Fruit fly (Drosophila melanogaster) whole organism, embryonic: Measurements from ENCODE around the gene CG13049.

Source experiments
- CG10366 ChIP-seq: fragments of 200-800 bp; sonication (Bioruptor generic); IDR thresholded peaks from 2 replicates; pipeline ENCODE4 v1.3.6; 2022; ENCODE audit warnings: missing biosample characterization, missing genetic modification characterization
- CG11093 ChIP-seq: fragments of 200-800 bp; sonication (Bioruptor generic); IDR thresholded peaks from 3 replicates; pipeline ENCODE4 v1.3.6; 2022; ENCODE audit warnings: missing biosample characterization, missing genetic modification characterization
- CG11723 ChIP-seq: fragments of 200-800 bp; sonication (Bioruptor generic); optimal IDR thresholded peaks from 2 replicates; lab custom pipeline; 2017; ENCODE audit warnings: missing biosample characterization, mild to moderate bottlenecking, missing genetic modification characterization
- CG1647 ChIP-seq: fragments of 200-800 bp; sonication (Bioruptor generic); optimal IDR thresholded peaks from 3 replicates; lab custom pipeline; 2016; ENCODE audit warnings: missing biosample characterization, missing genetic modification characterization
- CG16813 ChIP-seq: fragments of 200-800 bp; sonication (Bioruptor generic); IDR thresholded peaks from 3 replicates; pipeline ENCODE4 v1.3.6; 2022; ENCODE audit warnings: missing biosample characterization, missing genetic modification characterization; ENCODE audit not compliant: partially characterized antibody
- CG18476 ChIP-seq: fragments of 200-800 bp; sonication (Bioruptor generic); optimal IDR thresholded peaks from 2 replicates; lab custom pipeline; 2016; ENCODE audit warnings: missing biosample characterization, mild to moderate bottlenecking, missing genetic modification characterization
- CG2889 ChIP-seq: fragments of 200-800 bp; sonication (Bioruptor generic); IDR thresholded peaks from 3 replicates; pipeline ENCODE4 v1.3.6; 2022; ENCODE audit warnings: missing biosample characterization, missing genetic modification characterization
- CG31224 ChIP-seq: fragments of 200-800 bp; sonication (Bioruptor generic); IDR thresholded peaks from 2 replicates; pipeline ENCODE4 v1.3.6; 2022; ENCODE audit warnings: missing biosample characterization, missing genetic modification characterization
- CG4328 ChIP-seq: fragments of 200-800 bp; sonication (Bioruptor generic); optimal IDR thresholded peaks from 3 replicates; lab custom pipeline; 2017; ENCODE audit warnings: missing biosample characterization, missing genetic modification reagents, missing genetic modification characterization
- CG4360 ChIP-seq: fragments of 200-800 bp; sonication (Bioruptor generic); IDR thresholded peaks from 2 replicates; pipeline ENCODE4 v1.3.6; 2022; ENCODE audit warnings: missing biosample characterization, missing genetic modification characterization
- CG4707 ChIP-seq: fragments of 200-800 bp; sonication (Bioruptor generic); optimal IDR thresholded peaks from 2 replicates; lab custom pipeline; 2018; ENCODE audit warnings: missing biosample characterization, mild to moderate bottlenecking, missing genetic modification characterization, moderate library complexity
- CG6175 ChIP-seq: fragments of 200-800 bp; sonication (Bioruptor generic); IDR thresholded peaks from 3 replicates; pipeline ENCODE4 v1.3.6; 2022; ENCODE audit warnings: missing biosample characterization, missing genetic modification characterization
- CG7357 ChIP-seq: fragments of 200-800 bp; sonication (Bioruptor generic); IDR thresholded peaks from 3 replicates; pipeline ENCODE4 v1.3.6; 2022; ENCODE audit warnings: missing biosample characterization, missing genetic modification characterization
- CG8290 ChIP-seq, 3 experiments: fragments of 200-800 bp; sonication (Bioruptor generic); optimal IDR thresholded peaks; 2 replicates each; lab custom pipeline; 2016 to 2019; ENCODE audit warnings: missing biosample characterization in 3 of 3, missing genetic modification characterization in 3 of 3, mild to moderate bottlenecking in 2 of 3, moderate library complexity in 1 of 3
- CG8388 ChIP-seq: fragments of 200-800 bp; sonication (Bioruptor generic); optimal IDR thresholded peaks from 2 replicates; lab custom pipeline; 2019; ENCODE audit warnings: missing biosample characterization, mild to moderate bottlenecking, missing genetic modification characterization, moderate library complexity
- CG9797 ChIP-seq: fragments of 200-800 bp; sonication (Bioruptor generic); optimal IDR thresholded peaks from 3 replicates; lab custom pipeline; 2018; ENCODE audit warnings: missing biosample characterization, mild to moderate bottlenecking, missing genetic modification characterization
- Dfd ChIP-seq, 2 experiments: fragments of >200 bp; optimal IDR thresholded peaks; 2 replicates each; lab custom pipeline; 2017; ENCODE audit warnings: missing biosample characterization in 2 of 2, missing genetic modification characterization in 2 of 2
- Eip74EF ChIP-seq, 2 experiments: fragments of 200-800 bp in 1 of 2; fragments of >200 bp in 1 of 2; sonication (Bioruptor generic) in 1 of 2; optimal IDR thresholded peaks; 2 replicates each; lab custom pipeline; 2017 to 2019; ENCODE audit warnings: missing biosample characterization in 2 of 2, missing genetic modification characterization in 2 of 2, mild to moderate bottlenecking in 1 of 2, moderate library complexity in 1 of 2
- Fer2 ChIP-seq: fragments of 200-800 bp; sonication (Bioruptor generic); optimal IDR thresholded peaks from 2 replicates; lab custom pipeline; 2018; ENCODE audit warnings: missing biosample characterization, mild to moderate bottlenecking, missing genetic modification characterization, moderate library complexity
- HLH4C ChIP-seq: fragments of 200-800 bp; sonication (Bioruptor generic); IDR thresholded peaks from 3 replicates; pipeline ENCODE4 v1.3.6; 2022; ENCODE audit warnings: missing biosample characterization, missing genetic modification characterization; ENCODE audit not compliant: partially characterized antibody
- Hmx ChIP-seq: fragments of 200-800 bp; sonication (Bioruptor generic); optimal IDR thresholded peaks from 2 replicates; lab custom pipeline; 2016; ENCODE audit warnings: missing biosample characterization, missing genetic modification characterization
- Hr39 ChIP-seq: fragments of >200 bp; optimal IDR thresholded peaks from 2 replicates; lab custom pipeline; 2017
- Lim3 ChIP-seq: fragments of 200-800 bp; sonication (Bioruptor generic); IDR thresholded peaks from 2 replicates; pipeline ENCODE4 v1.3.6; 2022; ENCODE audit warnings: missing biosample characterization, missing genetic modification characterization
- MESR4 ChIP-seq: fragments of 200-800 bp; sonication (Bioruptor generic); optimal IDR thresholded peaks from 2 replicates; lab custom pipeline; 2018; ENCODE audit warnings: missing biosample characterization, mild to moderate bottlenecking, missing genetic modification characterization, moderate library complexity
- MTF-1 ChIP-seq: fragments of 200-800 bp; sonication (Bioruptor generic); optimal IDR thresholded peaks from 2 replicates; lab custom pipeline; 2018; ENCODE audit warnings: missing biosample characterization, mild to moderate bottlenecking, missing genetic modification characterization, borderline replicate concordance
- Myb ChIP-seq: fragments of 200-800 bp; sonication (Bioruptor generic); optimal IDR thresholded peaks from 2 replicates; lab custom pipeline; 2016; ENCODE audit warnings: missing biosample characterization, missing genetic modification characterization
- NK7.1 ChIP-seq: fragments of 200-800 bp; sonication (Bioruptor generic); optimal IDR thresholded peaks from 3 replicates; lab custom pipeline; 2016; ENCODE audit warnings: missing biosample characterization, missing genetic modification characterization
- Nf-YA ChIP-seq: fragments of 200-800 bp; sonication (Bioruptor generic); IDR thresholded peaks from 2 replicates; pipeline ENCODE4 v1.3.6; 2022; ENCODE audit warnings: missing biosample characterization, missing genetic modification characterization
- Sin3A ChIP-seq: fragments of >200 bp; optimal IDR thresholded peaks from 2 replicates; lab custom pipeline; 2018
- Trl ChIP-seq, 3 experiments: fragments of >200 bp in 2 of 3; fragments of 200-800 bp in 1 of 3; sonication (Bioruptor generic) in 1 of 3; optimal IDR thresholded peaks; 2 replicates in 1 of 3; 3 replicates in 2 of 3; lab custom pipeline; 2016 to 2017; ENCODE audit warnings: missing biosample characterization in 1 of 3, missing genetic modification characterization in 1 of 3
- ase ChIP-seq: fragments of 200-800 bp; sonication (Bioruptor generic); IDR thresholded peaks from 3 replicates; pipeline ENCODE4 v1.3.6; 2022; ENCODE audit warnings: missing biosample characterization, missing genetic modification characterization
- chif ChIP-seq, 2 experiments: fragments of 200-800 bp; sonication (Bioruptor generic); optimal IDR thresholded peaks; 3 replicates each; lab custom pipeline; 2016; ENCODE audit warnings: missing biosample characterization in 2 of 2, missing genetic modification characterization in 2 of 2
- dan ChIP-seq: fragments of 200-800 bp; sonication (Bioruptor generic); IDR thresholded peaks from 2 replicates; pipeline ENCODE4 v1.3.6; 2022; ENCODE audit warnings: missing biosample characterization, missing genetic modification characterization
- dysf ChIP-seq: fragments of 200-800 bp; sonication (Bioruptor generic); IDR thresholded peaks from 3 replicates; pipeline ENCODE4 v1.3.6; 2022; ENCODE audit warnings: missing biosample characterization, missing genetic modification characterization
- exex ChIP-seq: fragments of 200-800 bp; sonication (Bioruptor generic); optimal IDR thresholded peaks from 4 replicates; lab custom pipeline; 2018; ENCODE audit warnings: missing biosample characterization, mild to moderate bottlenecking, missing genetic modification characterization, moderate library complexity
- gfzf ChIP-seq: fragments of 200-800 bp; sonication (Bioruptor generic); optimal IDR thresholded peaks from 2 replicates; lab custom pipeline; 2016; ENCODE audit warnings: missing biosample characterization, mild to moderate bottlenecking, missing genetic modification characterization, moderate library complexity
- grau ChIP-seq: fragments of 200-800 bp; optimal IDR thresholded peaks from 3 replicates; lab custom pipeline; 2019; ENCODE audit warnings: missing biosample characterization, mild to moderate bottlenecking, missing genetic modification characterization, moderate library complexity
- gro ChIP-seq: fragments of 200-800 bp; sonication (Bioruptor generic); optimal IDR thresholded peaks from 2 replicates; lab custom pipeline; 2016; ENCODE audit warnings: missing biosample characterization, missing genetic modification characterization
- jing ChIP-seq: fragments of 200-800 bp; sonication (Bioruptor generic); optimal IDR thresholded peaks from 2 replicates; lab custom pipeline; 2018; ENCODE audit warnings: missing biosample characterization, mild to moderate bottlenecking, missing genetic modification characterization
- jumu ChIP-seq: fragments of 200-800 bp; sonication (Bioruptor generic); optimal IDR thresholded peaks from 3 replicates; lab custom pipeline; 2016; ENCODE audit warnings: missing biosample characterization, missing genetic modification characterization
- otp ChIP-seq: fragments of 200-800 bp; sonication (Bioruptor generic); IDR thresholded peaks from 3 replicates; pipeline ENCODE4, ENCODE4 v1.3.6; 2022; ENCODE audit warnings: missing biosample characterization, missing genetic modification characterization
- pho ChIP-seq: fragments of 200-800 bp; sonication (Bioruptor generic); optimal IDR thresholded peaks from 2 replicates; lab custom pipeline; 2016; ENCODE audit warnings: missing biosample characterization, missing genetic modification characterization
- pum ChIP-seq: fragments of 200-800 bp; sonication (Bioruptor generic); optimal IDR thresholded peaks from 2 replicates; lab custom pipeline; 2016; ENCODE audit warnings: missing biosample characterization, missing genetic modification characterization
- pzg ChIP-seq: fragments of 200-800 bp; sonication (Bioruptor generic); optimal IDR thresholded peaks from 3 replicates; lab custom pipeline; 2018; ENCODE audit warnings: missing biosample characterization, mild to moderate bottlenecking, missing genetic modification characterization, moderate library complexity
- ro ChIP-seq: fragments of 200-800 bp; sonication (Bioruptor generic); IDR thresholded peaks from 2 replicates; pipeline ENCODE4 v1.3.6; 2022; ENCODE audit warnings: missing biosample characterization, missing genetic modification characterization
- sim ChIP-seq: fragments of 200-800 bp; sonication (Bioruptor generic); IDR thresholded peaks from 2 replicates; pipeline ENCODE4 v1.3.6; 2022; ENCODE audit warnings: missing biosample characterization, missing genetic modification characterization
- slou ChIP-seq: fragments of 200-800 bp; sonication (Bioruptor generic); optimal IDR thresholded peaks from 3 replicates; lab custom pipeline; 2016; ENCODE audit warnings: missing biosample characterization, missing genetic modification characterization
- sna ChIP-seq: fragments of 200-800 bp; sonication (Bioruptor generic); IDR thresholded peaks from 2 replicates; pipeline ENCODE4 v1.3.6; 2022; ENCODE audit warnings: missing biosample characterization, missing genetic modification characterization; ENCODE audit not compliant: partially characterized antibody
- tap ChIP-seq: fragments of 200-800 bp; optimal IDR thresholded peaks from 3 replicates; lab custom pipeline; 2019; ENCODE audit warnings: missing biosample characterization, mild to moderate bottlenecking, missing genetic modification characterization, moderate library complexity
- trh ChIP-seq: fragments of 200-800 bp; sonication (Bioruptor generic); optimal IDR thresholded peaks from 2 replicates; lab custom pipeline; 2016; ENCODE audit warnings: missing biosample characterization, missing genetic modification characterization
- zf30C ChIP-seq: fragments of 200-800 bp; sonication (Bioruptor generic); optimal IDR thresholded peaks from 3 replicates; lab custom pipeline; 2018; ENCODE audit warnings: missing biosample characterization, mild to moderate bottlenecking, missing genetic modification characterization
- zfh2 ChIP-seq: fragments of 200-800 bp; sonication (Bioruptor generic); optimal IDR thresholded peaks from 2 replicates; lab custom pipeline; 2016; ENCODE audit warnings: missing biosample characterization, missing genetic modification characterization

The CG13049 gene

dm6 chr3L:16289067-16289466, 7.3 kb upstream of the CG13049 start (continued):
- no peak; the same call in 1 of the 2 replicates for TF ChIP-seq CG10366 (GFP tag; lab: Robert Waterston, UW)
- TF ChIP-seq CG4360 (GFP tag; lab: Robert Waterston, UW) = no peak
- no peak for TF ChIP-seq Hmx (GFP tag; lab: Kevin White, UChicago)
- no peak for TF ChIP-seq ro (GFP tag; lab: Robert Waterston, UW)
- no peak for TF ChIP-seq CG8290 (GFP tag; optimal IDR thresholded peaks at IDR 0.05; lab: Kevin White, UChicago)
- no peak for TF ChIP-seq CG8290 (tag; optimal IDR thresholded peaks at IDR 0.05; lab: Kevin White, UChicago)
- no peak for TF ChIP-seq Sin3A (lab: Kevin White, UChicago)
- TF ChIP-seq MTF-1 (GFP tag; lab: Kevin White, UChicago) = no peak
- peak; percentile 47; the same call in 1 of the 3 replicates for TF ChIP-seq ase
- no peak for TF ChIP-seq CG16813 (GFP tag; lab: Robert Waterston, UW)
- TF ChIP-seq Dfd (GFP tag; optimal IDR thresholded peaks at IDR 0.05; lab: Kevin White, UChicago) = no peak
- no peak for TF ChIP-seq pzg (GFP tag; lab: Kevin White, UChicago)
- no peak for TF ChIP-seq grau
- TF ChIP-seq jumu = no peak
- TF ChIP-seq HLH4C (GFP tag; lab: Robert Waterston, UW) = no peak
- peak; percentile 61; the same call in 2 of the 3 replicates for TF ChIP-seq dysf (GFP tag; lab: Robert Waterston, UW)
- TF ChIP-seq chif (GFP tag; optimal IDR thresholded peaks at IDR 0.05; lab: Kevin White, UChicago) = no peak
- TF ChIP-seq otp = no peak
- TF ChIP-seq NK7.1 (GFP tag; lab: Kevin White, UChicago) = no peak
- no peak for TF ChIP-seq gfzf (GFP tag; lab: Kevin White, UChicago)
- TF ChIP-seq CG4707 = no peak
- TF ChIP-seq CG9797 (GFP tag; lab: Kevin White, UChicago) = no peak
- no peak for TF ChIP-seq jing (GFP tag; lab: Kevin White, UChicago)
- no peak for TF ChIP-seq CG8388
- no peak for TF ChIP-seq Hr39 (lab: Kevin White, UChicago)
- no peak for TF ChIP-seq Trl (optimal IDR thresholded peaks at IDR 0.05; lab: Kevin White, UChicago)
- TF ChIP-seq Trl (GFP tag; optimal IDR thresholded peaks at IDR 0.05; lab: Kevin White, UChicago) = no peak
- no peak for TF ChIP-seq sna (GFP tag; lab: Robert Waterston, UW)
- TF ChIP-seq Myb (GFP tag; lab: Kevin White, UChicago) = no peak
- TF ChIP-seq pho (GFP tag; lab: Kevin White, UChicago) = no peak
- no peak for TF ChIP-seq CG11093 (GFP tag; lab: Robert Waterston, UW)
- no peak for TF ChIP-seq pum (GFP tag; lab: Kevin White, UChicago)
- no peak for TF ChIP-seq slou
- TF ChIP-seq gro = no peak
- no peak for TF ChIP-seq CG11723 (GFP tag; lab: Kevin White, UChicago)
- no peak for TF ChIP-seq trh
- TF ChIP-seq sim (GFP tag; lab: Robert Waterston, UW) = no peak
- TF ChIP-seq dan (GFP tag; lab: Robert Waterston, UW) = no peak
- TF ChIP-seq Nf-YA (GFP tag; lab: Robert Waterston, UW) = 0 out of 2 replicates have a peak, but pooled peaks have one; percentile 20
- TF ChIP-seq MESR4 = no peak
- TF ChIP-seq CG2889 (GFP tag; lab: Robert Waterston, UW) = no peak
- no peak for TF ChIP-seq zf30C (GFP tag; lab: Kevin White, UChicago)
- TF ChIP-seq Fer2 (tag; lab: Kevin White, UChicago) = no peak
- TF ChIP-seq CG31224 (GFP tag; lab: Robert Waterston, UW) = no peak
- TF ChIP-seq tap (tag; lab: Kevin White, UChicago) = peak; percentile 5
- TF ChIP-seq Eip74EF (GFP tag; optimal IDR thresholded peaks at IDR 0.05; lab: Kevin White, UChicago) = no peak
- TF ChIP-seq exex (tag; lab: Kevin White, UChicago) = no peak
- 0 out of 3 replicates have a peak, but pooled peaks have one; percentile 21 for TF ChIP-seq CG7357 (GFP tag; lab: Robert Waterston, UW)
- TF ChIP-seq CG1647 = no peak
- no peak for TF ChIP-seq zfh2 (GFP tag; lab: Kevin White, UChicago)
- no peak for TF ChIP-seq Lim3 (GFP tag; lab: Robert Waterston, UW)
- no peak for TF ChIP-seq CG18476
- TF ChIP-seq CG6175 (GFP tag; lab: Robert Waterston, UW) = no peak
- TF ChIP-seq CG4328 (GFP tag; lab: Kevin White, UChicago) = no peak
